Worm (Caenorhabditis elegans) whole organism, late embryonic: ENCODE data around the gene hot-1.

Experiments
- C08G9.2 ChIP-seq: sonication (generic microtip); optimal IDR thresholded peaks from 2 replicates; lab custom pipeline; 2016; ENCODE audit warnings: mild to moderate bottlenecking, missing genetic modification characterization, moderate library complexity, missing compliant biosample characterization
- C38D4.7 ChIP-seq: fragments of 200-800 bp; sonication (Bioruptor generic); optimal IDR thresholded peaks from 2 replicates; lab custom pipeline; 2018; ENCODE audit warnings: mild to moderate bottlenecking, missing genetic modification characterization, moderate library complexity, missing compliant biosample characterization
- K09A11.1 ChIP-seq: sonication (generic microtip); optimal IDR thresholded peaks from 2 replicates; lab custom pipeline; 2017; ENCODE audit warnings: antibody characterized with exemption, mild to moderate bottlenecking, missing genetic modification characterization, missing compliant biosample characterization; ENCODE audit not compliant: insufficient read depth
- T23F11.4 ChIP-seq: fragments of 200-800 bp; sonication (Bioruptor generic); optimal IDR thresholded peaks from 2 replicates; lab custom pipeline; 2018; ENCODE audit warnings: mild to moderate bottlenecking, missing genetic modification characterization, missing compliant biosample characterization
- ahr-1 ChIP-seq: sonication (generic microtip); optimal IDR thresholded peaks from 2 replicates; lab custom pipeline; 2016; ENCODE audit warnings: missing genetic modification characterization, missing compliant biosample characterization
- ceh-18 ChIP-seq: sonication (generic microtip); optimal IDR thresholded peaks from 2 replicates; lab custom pipeline; 2016; ENCODE audit warnings: missing genetic modification characterization, missing compliant biosample characterization
- ceh-19 ChIP-seq: fragments of 200-800 bp; sonication (Bioruptor generic); optimal IDR thresholded peaks from 2 replicates; lab custom pipeline; 2018; ENCODE audit warnings: mild to moderate bottlenecking, missing genetic modification characterization, missing compliant biosample characterization
- ceh-2 ChIP-seq: sonication (generic microtip); optimal IDR thresholded peaks from 2 replicates; lab custom pipeline; 2016; ENCODE audit warnings: missing genotype, missing genetic modification characterization, missing compliant biosample characterization
- ceh-22 ChIP-seq: sonication (generic microtip); optimal IDR thresholded peaks from 2 replicates; lab custom pipeline; 2017; ENCODE audit warnings: missing biosample characterization, missing genetic modification characterization
- ceh-24 ChIP-seq: sonication (generic microtip); optimal IDR thresholded peaks from 2 replicates; lab custom pipeline; 2016; ENCODE audit warnings: mild to moderate bottlenecking, missing genetic modification characterization, missing compliant biosample characterization
- ceh-30 ChIP-seq: fragments of 150-350 bp; optimal IDR thresholded peaks from 2 replicates; lab custom pipeline; 2014; ENCODE audit warnings: missing biosample characterization, missing genetic modification characterization
- ceh-31 ChIP-seq: sonication (generic microtip); optimal IDR thresholded peaks from 2 replicates; lab custom pipeline; 2016; ENCODE audit warnings: missing genetic modification characterization, missing compliant biosample characterization
- ceh-34 ChIP-seq: sonication (generic microtip); optimal IDR thresholded peaks from 2 replicates; lab custom pipeline; 2016; ENCODE audit warnings: mild to moderate bottlenecking, missing genetic modification characterization, missing compliant biosample characterization
- ceh-45 ChIP-seq: fragments of 200-800 bp; sonication (Bioruptor generic); IDR thresholded peaks from 2 replicates; pipeline ENCODE4 v1.3.6; 2022; ENCODE audit warnings: missing genetic modification reagents, missing genetic modification characterization, missing compliant biosample characterization
- ceh-48 ChIP-seq: sonication (generic microtip); optimal IDR thresholded peaks from 2 replicates; lab custom pipeline; 2016; ENCODE audit warnings: missing genetic modification characterization, inconsistent platforms, missing compliant biosample characterization
- ceh-9 ChIP-seq: sonication (generic microtip); optimal IDR thresholded peaks from 2 replicates; lab custom pipeline; 2016; ENCODE audit warnings: mild to moderate bottlenecking, missing genetic modification characterization, inconsistent platforms, missing compliant biosample characterization
- dmd-4 ChIP-seq: sonication (generic microtip); optimal IDR thresholded peaks from 2 replicates; lab custom pipeline; 2016; ENCODE audit warnings: borderline replicate concordance, missing genetic modification characterization, missing compliant biosample characterization
- elt-2 ChIP-seq: sonication (generic microtip); optimal IDR thresholded peaks from 2 replicates; lab custom pipeline; 2016; ENCODE audit warnings: missing genetic modification reagents, missing genetic modification characterization, missing compliant biosample characterization
- elt-4 ChIP-seq: sonication (generic microtip); optimal IDR thresholded peaks from 2 replicates; lab custom pipeline; 2016; ENCODE audit warnings: missing genetic modification characterization, missing compliant biosample characterization
- fax-1 ChIP-seq: sonication (generic microtip); optimal IDR thresholded peaks from 2 replicates; lab custom pipeline; 2016; ENCODE audit warnings: missing genotype, missing genetic modification characterization, missing compliant biosample characterization
- fkh-6 ChIP-seq: sonication (generic microtip); optimal IDR thresholded peaks from 2 replicates; lab custom pipeline; 2016; ENCODE audit warnings: missing genetic modification characterization, missing compliant biosample characterization
- hlh-15 ChIP-seq: sonication (generic microtip); optimal IDR thresholded peaks from 2 replicates; lab custom pipeline; 2016; ENCODE audit warnings: missing genetic modification characterization, missing compliant biosample characterization
- hlh-30 ChIP-seq: sonication (generic microtip); optimal IDR thresholded peaks from 2 replicates; lab custom pipeline; 2017; ENCODE audit warnings: antibody characterized with exemption, missing genetic modification characterization, missing compliant biosample characterization; ENCODE audit not compliant: insufficient read depth
- hlh-8 ChIP-seq: sonication (generic microtip); optimal IDR thresholded peaks from 2 replicates; lab custom pipeline; 2016; ENCODE audit warnings: missing genotype, missing genetic modification characterization, missing compliant biosample characterization
- lin-11 ChIP-seq: fragments of 200-800 bp; sonication (Bioruptor generic); optimal IDR thresholded peaks from 2 replicates; lab custom pipeline; 2018; ENCODE audit warnings: mild to moderate bottlenecking, missing genetic modification characterization, missing compliant biosample characterization
- madf-2 ChIP-seq: sonication (generic microtip); optimal IDR thresholded peaks from 2 replicates; lab custom pipeline; 2017; ENCODE audit warnings: missing genetic modification characterization, missing compliant biosample characterization
- mec-3 ChIP-seq: sonication (generic microtip); optimal IDR thresholded peaks from 2 replicates; lab custom pipeline; 2016; ENCODE audit warnings: borderline replicate concordance, missing genetic modification characterization, missing compliant biosample characterization
- nfya-1 ChIP-seq: sonication (generic microtip); optimal IDR thresholded peaks from 2 replicates; lab custom pipeline; 2017; ENCODE audit warnings: missing genetic modification characterization, mild to moderate bottlenecking, missing compliant biosample characterization, antibody characterized with exemption, moderate library complexity
- nhr-11 ChIP-seq: fragments of 150-350 bp; optimal IDR thresholded peaks from 2 replicates; lab custom pipeline; 2014; ENCODE audit warnings: missing biosample characterization, missing genetic modification characterization
- odd-2 ChIP-seq: sonication (generic microtip); optimal IDR thresholded peaks from 2 replicates; lab custom pipeline; 2017; ENCODE audit warnings: antibody characterized with exemption, mild to moderate bottlenecking, missing genetic modification characterization, missing compliant biosample characterization
- pat-9 ChIP-seq: fragments of 200-800 bp; sonication (Bioruptor generic); optimal IDR thresholded peaks from 2 replicates; lab custom pipeline; 2018; ENCODE audit warnings: mild to moderate bottlenecking, missing genetic modification characterization, moderate library complexity, missing compliant biosample characterization
- pax-1 ChIP-seq: fragments of 150-350 bp; optimal IDR thresholded peaks from 2 replicates; lab custom pipeline; 2014; ENCODE audit warnings: missing biosample characterization, missing genetic modification characterization
- pha-2 ChIP-seq: sonication (generic microtip); optimal IDR thresholded peaks from 2 replicates; lab custom pipeline; 2017; ENCODE audit warnings: mild to moderate bottlenecking, missing genetic modification characterization, missing compliant biosample characterization
- pha-4 ChIP-seq: fragments of 150-350 bp; optimal IDR thresholded peaks from 2 replicates; lab custom pipeline; 2018; ENCODE audit warnings: missing biosample characterization, missing genetic modification reagents, missing genetic modification characterization
- pqm-1 ChIP-seq: sonication (generic microtip); optimal IDR thresholded peaks from 2 replicates; lab custom pipeline; 2016; ENCODE audit warnings: missing genetic modification characterization, missing compliant biosample characterization
- pros-1 ChIP-seq: fragments of 150-350 bp; optimal IDR thresholded peaks from 2 replicates; lab custom pipeline; 2014; ENCODE audit warnings: missing biosample characterization, missing genetic modification reagents, missing genetic modification characterization
- ref-2 ChIP-seq: sonication (generic microtip); optimal IDR thresholded peaks from 2 replicates; lab custom pipeline; 2016; ENCODE audit warnings: missing genetic modification characterization, missing compliant biosample characterization
- syd-9 ChIP-seq: sonication (generic microtip); optimal IDR thresholded peaks from 2 replicates; lab custom pipeline; 2016; ENCODE audit warnings: mild to moderate bottlenecking, missing genetic modification characterization, moderate library complexity, missing compliant biosample characterization
- tbx-2 ChIP-seq: sonication (generic microtip); optimal IDR thresholded peaks from 2 replicates; lab custom pipeline; 2016; ENCODE audit warnings: missing genetic modification characterization, missing compliant biosample characterization
- ttx-3 ChIP-seq: sonication (generic microtip); optimal IDR thresholded peaks from 2 replicates; lab custom pipeline; 2016; ENCODE audit warnings: missing genetic modification reagents, missing genetic modification characterization, missing compliant biosample characterization
- unc-3 ChIP-seq, 2 experiments: fragments of 200-800 bp in 1 of 2; sonication (Bioruptor generic) in 1 of 2; sonication (generic microtip) in 1 of 2; conservative IDR thresholded peaks in 1 of 2; optimal IDR thresholded peaks in 1 of 2; 2 replicates each; pipeline versions ENCODE4 v1.3.6 to Lab custom; 2016 to 2022; ENCODE audit warnings: missing compliant biosample characterization in 2 of 2, missing genetic modification characterization in 2 of 2, missing genetic modification reagents in 1 of 2
- unc-86 ChIP-seq: sonication (generic microtip); optimal IDR thresholded peaks from 2 replicates; lab custom pipeline; 2016; ENCODE audit warnings: missing genetic modification characterization, missing compliant biosample characterization
- zip-5 ChIP-seq: sonication (generic microtip); optimal IDR thresholded peaks from 2 replicates; lab custom pipeline; 2016; ENCODE audit warnings: missing genetic modification characterization, missing compliant biosample characterization

Gene hot-1

DNA sequence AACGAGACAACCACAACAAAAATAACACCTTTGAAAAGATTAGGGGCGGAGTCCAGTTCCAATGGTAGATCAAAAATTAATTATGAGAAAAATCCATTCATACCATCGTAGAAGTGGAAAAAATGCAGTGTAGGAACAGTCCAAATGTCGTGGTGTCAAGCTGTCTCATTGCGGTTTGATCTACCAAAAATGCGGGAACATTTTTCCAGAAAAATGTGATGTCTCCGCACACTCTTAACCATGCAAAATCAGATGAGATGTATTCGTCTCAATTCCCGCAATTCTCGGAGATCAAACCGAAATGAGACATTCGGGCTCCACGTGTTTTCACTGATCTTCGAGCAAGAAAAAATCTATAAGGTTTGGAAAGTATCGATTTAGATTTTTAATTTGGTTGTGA lies 26.8 kb upstream of the hot-1 start:
- no peak for TF ChIP-seq C08G9.2 (tag; lab: Kevin White, UChicago)
- no peak for TF ChIP-seq unc-3 (GFP tag; conservative IDR thresholded peaks at IDR 0.05; lab: Robert Waterston, UW)
- TF ChIP-seq unc-3 (tag; optimal IDR thresholded peaks at IDR 0.05; lab: Kevin White, UChicago) = no peak
- TF ChIP-seq C38D4.7 (GFP tag; lab: Kevin White, UChicago) = no peak
- TF ChIP-seq ceh-31 (tag; lab: Kevin White, UChicago) = no peak
- TF ChIP-seq fax-1 (tag; lab: Kevin White, UChicago) = no peak
- TF ChIP-seq nfya-1 (tag; lab: Kevin White, UChicago) = no peak
- no peak for TF ChIP-seq pros-1 (tag; lab: Kevin White, UChicago)
- TF ChIP-seq tbx-2 (tag; lab: Kevin White, UChicago) = no peak
- no peak for TF ChIP-seq syd-9 (tag; lab: Kevin White, UChicago)
- TF ChIP-seq ceh-48 (tag; lab: Kevin White, UChicago) = no peak
- TF ChIP-seq fkh-6 (tag; lab: Kevin White, UChicago) = no peak
- no peak for TF ChIP-seq ceh-34
- TF ChIP-seq hlh-30 (tag; lab: Kevin White, UChicago) = no peak
- TF ChIP-seq hlh-15 (tag; lab: Kevin White, UChicago) = no peak
- no peak for TF ChIP-seq K09A11.1 (tag; lab: Kevin White, UChicago)
- TF ChIP-seq elt-4 = no peak
- no peak for TF ChIP-seq unc-86 (tag; lab: Kevin White, UChicago)

DNA sequence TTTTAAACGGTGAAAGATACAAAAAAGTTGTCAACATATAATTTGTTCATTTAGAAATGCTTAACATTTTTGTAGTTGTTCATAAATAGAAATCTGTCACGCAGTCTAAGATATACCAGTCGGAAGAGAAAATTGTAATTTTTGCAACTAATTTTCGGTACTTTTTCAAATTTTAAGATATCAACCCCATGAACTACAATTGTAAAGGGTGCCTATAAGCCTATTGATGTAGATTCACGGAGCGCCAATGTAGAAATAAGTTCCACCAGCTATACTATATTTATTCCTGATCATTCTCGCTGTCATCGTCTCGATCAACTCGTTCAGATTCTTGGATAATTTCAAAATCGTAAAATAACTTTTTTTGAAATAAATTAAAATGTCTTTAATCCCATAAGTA lies 26.0 kb upstream of the hot-1 start:
- no peak for TF ChIP-seq ceh-19 (GFP tag; lab: Kevin White, UChicago)
- no peak for TF ChIP-seq pqm-1 (tag; lab: Kevin White, UChicago)
- no peak for TF ChIP-seq ref-2 (tag; lab: Kevin White, UChicago)
- no peak for TF ChIP-seq dmd-4 (tag; lab: Kevin White, UChicago)
- TF ChIP-seq ceh-22 (tag; lab: Kevin White, UChicago) = no peak
- no peak for TF ChIP-seq pha-2 (tag; lab: Kevin White, UChicago)
- TF ChIP-seq fkh-6 (tag; lab: Kevin White, UChicago) = no peak
- TF ChIP-seq mec-3 (tag; lab: Kevin White, UChicago) = no peak
- no peak for TF ChIP-seq elt-4
- TF ChIP-seq T23F11.4 = no peak
- TF ChIP-seq ttx-3 (tag; lab: Kevin White, UChicago) = no peak
- TF ChIP-seq hlh-8 (tag; lab: Kevin White, UChicago) = no peak
- TF ChIP-seq ceh-24 = no peak
- no peak for TF ChIP-seq ceh-34
- no peak for TF ChIP-seq C38D4.7 (GFP tag; lab: Kevin White, UChicago)
- TF ChIP-seq pax-1 (tag; lab: Kevin White, UChicago) = no peak

DNA sequence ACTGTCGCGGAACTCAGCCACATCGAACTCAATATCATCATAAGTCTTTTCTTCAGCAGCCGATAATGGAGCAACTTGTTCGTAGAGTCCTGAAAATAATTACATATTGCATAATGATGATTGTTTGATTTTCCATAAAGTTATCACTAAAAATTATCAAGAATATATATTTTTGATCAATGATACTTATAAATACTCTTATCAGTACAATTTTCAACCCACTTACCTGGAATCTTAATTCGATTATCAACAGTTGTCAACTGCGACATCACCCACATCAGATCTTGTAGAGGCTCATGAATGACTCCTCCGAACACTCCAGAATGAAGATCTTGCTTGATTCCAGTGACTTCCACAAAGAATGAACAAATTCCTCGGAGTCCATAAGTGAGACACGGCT lies 25.0 kb upstream of the hot-1 start:
- TF ChIP-seq elt-2 (tag; lab: Kevin White, UChicago) (peak; percentile 12), pat-9 (tag; lab: Kevin White, UChicago) (no peak)
- TF ChIP-seq, all 69 proteins: peak for 1

DNA sequence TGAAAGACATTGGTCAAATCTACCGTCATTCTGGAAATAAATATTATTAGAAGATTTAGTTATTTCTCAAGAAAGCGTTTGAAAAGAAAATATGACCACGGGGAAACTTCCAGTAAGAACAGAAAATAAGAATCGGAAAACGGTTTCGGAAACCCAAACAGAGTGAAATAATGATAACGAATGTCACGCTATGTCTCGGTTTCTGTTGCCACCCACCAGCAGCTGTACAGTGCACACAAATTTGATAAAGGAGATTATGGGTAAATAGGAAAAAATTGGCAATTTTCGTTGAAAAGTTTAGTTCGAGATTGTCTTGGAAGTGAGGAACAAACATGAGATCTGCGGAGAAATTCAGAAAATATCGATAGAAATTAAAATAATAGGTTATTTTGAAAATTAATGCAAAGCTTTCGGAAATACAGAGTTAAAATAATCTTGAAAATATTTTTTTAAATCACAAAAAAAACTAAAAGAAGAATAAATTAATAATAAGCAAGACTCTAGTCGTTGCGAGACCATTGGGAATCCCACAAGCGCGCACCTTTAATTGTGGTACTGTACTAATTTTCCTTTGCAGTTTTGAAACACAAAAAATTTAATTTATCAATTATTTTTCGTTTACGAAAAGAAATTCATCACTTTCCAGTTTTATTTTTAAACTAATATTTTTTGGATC lies 23.8 kb upstream of the hot-1 start, which contains the start of gene pes-9:
Gene pes-9, minus strand, starts transcription at position 30 of the 676 bp plus-strand sequence.
- TF ChIP-seq nhr-11 (no peak), unc-3 (GFP tag; conservative IDR thresholded peaks at IDR 0.05; lab: Robert Waterston, UW) (no peak), unc-3 (tag; optimal IDR thresholded peaks at IDR 0.05; lab: Kevin White, UChicago) (no peak), hlh-15 (tag; lab: Kevin White, UChicago) (no peak), ceh-9 (tag; lab: Kevin White, UChicago) (no peak), ahr-1 (tag; lab: Kevin White, UChicago) (no peak), fkh-6 (tag; lab: Kevin White, UChicago) (no peak), ceh-45 (GFP tag; lab: Robert Waterston, UW) (no peak), pha-4 (tag; lab: Kevin White, UChicago) (no peak), ceh-18 (tag; lab: Kevin White, UChicago) (no peak), ceh-30 (tag; lab: Kevin White, UChicago) (no peak), C08G9.2 (tag; lab: Kevin White, UChicago) (no peak), zip-5 (no peak), T23F11.4 (no peak), odd-2 (tag; lab: Kevin White, UChicago) (no peak), ttx-3 (tag; lab: Kevin White, UChicago) (no peak), elt-2 (tag; lab: Kevin White, UChicago) (no peak), lin-11 (tag; lab: Kevin White, UChicago) (no peak), C38D4.7 (GFP tag; lab: Kevin White, UChicago) (no peak), madf-2 (tag; lab: Kevin White, UChicago) (no peak), ceh-2 (no peak)
- TF ChIP-seq, all 69 proteins: peak for 0
